Fruit fly (Drosophila melanogaster) whole organism, embryonic: ENCODE measurements around the gene CG7519.
A peak's percentile ranks its signal among the peaks of the same experiment; 100 is the strongest.

Source experiments
- Asciz ChIP-seq: fragments of 200-800 bp; sonication (Bioruptor generic); optimal IDR thresholded peaks from 2 replicates; lab custom pipeline; 2017; ENCODE audit warnings: missing biosample characterization, mild to moderate bottlenecking, missing genetic modification characterization, missing genetic modification reagents
- B-H2 ChIP-seq: fragments of 200-800 bp; sonication (Bioruptor generic); optimal IDR thresholded peaks from 2 replicates; lab custom pipeline; 2018; ENCODE audit warnings: missing biosample characterization, mild to moderate bottlenecking, missing genetic modification characterization
- Bgb ChIP-seq: fragments of 200-800 bp; sonication (Bioruptor generic); IDR thresholded peaks from 2 replicates; pipeline ENCODE4 v1.3.6; 2022; ENCODE audit warnings: missing biosample characterization, missing genetic modification characterization; ENCODE audit not compliant: partially characterized antibody
- CG10147 ChIP-seq: fragments of 200-800 bp; sonication (Bioruptor generic); optimal IDR thresholded peaks from 2 replicates; lab custom pipeline; 2019; ENCODE audit warnings: missing biosample characterization, mild to moderate bottlenecking, missing genetic modification characterization, moderate library complexity
- CG10462 ChIP-seq: fragments of 200-800 bp; sonication (Bioruptor generic); optimal IDR thresholded peaks from 2 replicates; lab custom pipeline; 2016; ENCODE audit warnings: missing biosample characterization, missing genetic modification characterization
- CG12299 ChIP-seq: fragments of 200-800 bp; sonication (Bioruptor generic); optimal IDR thresholded peaks from 2 replicates; lab custom pipeline; 2018; ENCODE audit warnings: missing biosample characterization, mild to moderate bottlenecking, missing genetic modification characterization
- CG12391 ChIP-seq: fragments of 200-800 bp; sonication (Bioruptor generic); optimal IDR thresholded peaks from 3 replicates; lab custom pipeline; 2018; ENCODE audit warnings: missing biosample characterization, mild to moderate bottlenecking, missing genetic modification characterization, moderate library complexity
- CG14710 ChIP-seq: fragments of 200-800 bp; sonication (Bioruptor generic); optimal IDR thresholded peaks from 3 replicates; lab custom pipeline; 2019; ENCODE audit warnings: missing biosample characterization, mild to moderate bottlenecking, missing genetic modification characterization, moderate library complexity
- CG14965 ChIP-seq: fragments of 200-800 bp; sonication (Bioruptor generic); optimal IDR thresholded peaks from 2 replicates; lab custom pipeline; 2016; ENCODE audit warnings: missing biosample characterization, missing genetic modification characterization, borderline replicate concordance
- CG15601 ChIP-seq: fragments of 200-800 bp; sonication (Bioruptor generic); optimal IDR thresholded peaks from 3 replicates; lab custom pipeline; 2019; ENCODE audit warnings: missing biosample characterization, mild to moderate bottlenecking, missing genetic modification characterization, moderate library complexity
- CG16815 ChIP-seq: fragments of 200-800 bp; sonication (Bioruptor generic); optimal IDR thresholded peaks from 3 replicates; lab custom pipeline; 2017; ENCODE audit warnings: missing biosample characterization, mild to moderate bottlenecking, missing genetic modification characterization
- CG17359 ChIP-seq: fragments of 200-800 bp; sonication (Bioruptor generic); optimal IDR thresholded peaks from 3 replicates; lab custom pipeline; 2018; ENCODE audit warnings: missing biosample characterization, mild to moderate bottlenecking, missing genetic modification characterization, moderate library complexity
- CG17829 ChIP-seq: fragments of 200-800 bp; optimal IDR thresholded peaks from 2 replicates; lab custom pipeline; 2019; ENCODE audit warnings: missing biosample characterization, mild to moderate bottlenecking, missing genetic modification characterization, moderate library complexity
- CG18764 ChIP-seq: fragments of 200-800 bp; sonication (Bioruptor generic); optimal IDR thresholded peaks from 3 replicates; lab custom pipeline; 2016; ENCODE audit warnings: missing biosample characterization, missing genetic modification characterization
- CG2199 ChIP-seq: fragments of 200-800 bp; sonication (Bioruptor generic); IDR thresholded peaks from 3 replicates; pipeline ENCODE4 v1.3.6; 2022; ENCODE audit warnings: missing biosample characterization, missing genetic modification characterization
- CG3163 ChIP-seq: fragments of 200-800 bp; sonication (Bioruptor generic); optimal IDR thresholded peaks from 3 replicates; lab custom pipeline; 2016; ENCODE audit warnings: missing biosample characterization, missing genetic modification characterization
- CG6683 ChIP-seq: fragments of 200-800 bp; sonication (Bioruptor generic); optimal IDR thresholded peaks from 2 replicates; lab custom pipeline; 2017; ENCODE audit warnings: missing biosample characterization, mild to moderate bottlenecking, missing genetic modification characterization, missing genetic modification reagents
- CG6689 ChIP-seq: fragments of 200-800 bp; sonication (Bioruptor generic); IDR thresholded peaks from 2 replicates; pipeline ENCODE4 v1.3.6; 2022; ENCODE audit warnings: missing biosample characterization, missing genetic modification characterization
- CG7556 ChIP-seq: fragments of 200-800 bp; sonication (Bioruptor generic); optimal IDR thresholded peaks from 2 replicates; lab custom pipeline; 2017; ENCODE audit warnings: missing biosample characterization, mild to moderate bottlenecking, missing genetic modification characterization
- CG8290 ChIP-seq, 3 experiments: fragments of 200-800 bp; sonication (Bioruptor generic); optimal IDR thresholded peaks; 2 replicates each; lab custom pipeline; 2016 to 2019; ENCODE audit warnings: missing biosample characterization in 3 of 3, missing genetic modification characterization in 3 of 3, mild to moderate bottlenecking in 2 of 3, moderate library complexity in 1 of 3
- D19A ChIP-seq: fragments of 200-800 bp; optimal IDR thresholded peaks from 3 replicates; lab custom pipeline; 2019; ENCODE audit warnings: missing biosample characterization, mild to moderate bottlenecking, missing genetic modification characterization, moderate library complexity
- Deaf1 ChIP-seq: fragments of 200-800 bp; optimal IDR thresholded peaks from 3 replicates; lab custom pipeline; 2019; ENCODE audit warnings: missing biosample characterization, mild to moderate bottlenecking, missing genetic modification characterization, moderate library complexity
- Doc3 ChIP-seq: fragments of 200-800 bp; sonication (Bioruptor generic); IDR thresholded peaks from 3 replicates; pipeline ENCODE4 v1.3.6; 2022; ENCODE audit warnings: missing biosample characterization, missing genetic modification characterization; ENCODE audit not compliant: partially characterized antibody
- E2f2 ChIP-seq: fragments of 200-800 bp; sonication (Bioruptor generic); IDR thresholded peaks from 2 replicates; pipeline ENCODE4 v1.3.6; 2022; ENCODE audit warnings: missing biosample characterization, missing genetic modification characterization
- H2.0 ChIP-seq: fragments of 200-800 bp; sonication (Bioruptor generic); IDR thresholded peaks from 2 replicates; pipeline ENCODE4 v1.3.6; 2022; ENCODE audit warnings: missing biosample characterization, missing genetic modification characterization
- HLH54F ChIP-seq: fragments of 200-800 bp; sonication (Bioruptor generic); optimal IDR thresholded peaks from 3 replicates; lab custom pipeline; 2016; ENCODE audit warnings: missing biosample characterization, missing genetic modification characterization
- Jarid2 ChIP-seq: fragments of 200-800 bp; sonication (Bioruptor generic); optimal IDR thresholded peaks from 3 replicates; lab custom pipeline; 2017; ENCODE audit warnings: mild to moderate bottlenecking, missing biosample characterization, missing genetic modification reagents, missing genetic modification characterization
- Lhr ChIP-seq: fragments of 200-800 bp; sonication (Bioruptor generic); optimal IDR thresholded peaks from 3 replicates; lab custom pipeline; 2017; ENCODE audit warnings: mild to moderate bottlenecking, missing biosample characterization, missing genetic modification reagents, missing genetic modification characterization
- Rfx ChIP-seq: fragments of 200-800 bp; sonication (Bioruptor generic); IDR thresholded peaks from 2 replicates; pipeline ENCODE4 v1.3.6; 2022; ENCODE audit warnings: missing biosample characterization, missing genetic modification characterization
- Six4 ChIP-seq: fragments of 200-800 bp; sonication (Bioruptor generic); optimal IDR thresholded peaks from 2 replicates; lab custom pipeline; 2016; ENCODE audit warnings: missing biosample characterization, missing genetic modification characterization
- Sox100B ChIP-seq: fragments of 200-800 bp; sonication (Bioruptor generic); optimal IDR thresholded peaks from 3 replicates; lab custom pipeline; 2018; ENCODE audit warnings: missing biosample characterization, mild to moderate bottlenecking, missing genetic modification characterization
- ab ChIP-seq: fragments of 200-800 bp; sonication (Bioruptor generic); optimal IDR thresholded peaks from 2 replicates; lab custom pipeline; 2016; ENCODE audit warnings: missing biosample characterization, missing genetic modification characterization
- br ChIP-seq: fragments of >200 bp; optimal IDR thresholded peaks from 2 replicates; lab custom pipeline; 2017
- dmrt11E ChIP-seq: fragments of 200-800 bp; sonication (Bioruptor generic); optimal IDR thresholded peaks from 3 replicates; lab custom pipeline; 2018; ENCODE audit warnings: missing biosample characterization, mild to moderate bottlenecking, missing genetic modification characterization, moderate library complexity
- eyg ChIP-seq: fragments of 200-800 bp; sonication (Bioruptor generic); optimal IDR thresholded peaks from 3 replicates; lab custom pipeline; 2016; ENCODE audit warnings: missing biosample characterization, missing genetic modification characterization
- fd64A ChIP-seq: fragments of 200-800 bp; sonication (Bioruptor generic); optimal IDR thresholded peaks from 3 replicates; lab custom pipeline; 2018; ENCODE audit warnings: missing biosample characterization, mild to moderate bottlenecking, missing genetic modification characterization
- fu2 ChIP-seq: fragments of 200-800 bp; sonication (Bioruptor generic); optimal IDR thresholded peaks from 2 replicates; lab custom pipeline; 2016; ENCODE audit warnings: missing biosample characterization, missing genetic modification characterization
- gcm ChIP-seq: fragments of 200-800 bp; sonication (Bioruptor generic); optimal IDR thresholded peaks from 2 replicates; lab custom pipeline; 2019; ENCODE audit warnings: missing biosample characterization, mild to moderate bottlenecking, missing genetic modification characterization, moderate library complexity
- gsb-n ChIP-seq: fragments of 200-800 bp; sonication (Bioruptor generic); optimal IDR thresholded peaks from 3 replicates; lab custom pipeline; 2018; ENCODE audit warnings: missing biosample characterization, mild to moderate bottlenecking, missing genetic modification characterization
- hbn ChIP-seq: fragments of 200-800 bp; sonication (Bioruptor generic); IDR thresholded peaks from 2 replicates; pipeline ENCODE4 v1.3.6; 2022; ENCODE audit warnings: missing biosample characterization, missing genetic modification characterization; ENCODE audit not compliant: partially characterized antibody
- jing ChIP-seq: fragments of 200-800 bp; sonication (Bioruptor generic); optimal IDR thresholded peaks from 2 replicates; lab custom pipeline; 2018; ENCODE audit warnings: missing biosample characterization, mild to moderate bottlenecking, missing genetic modification characterization
- lbe ChIP-seq: fragments of 200-800 bp; sonication (Bioruptor generic); optimal IDR thresholded peaks from 2 replicates; lab custom pipeline; 2016; ENCODE audit warnings: missing biosample characterization, mild to moderate bottlenecking, missing genetic modification characterization
- pum ChIP-seq: fragments of 200-800 bp; sonication (Bioruptor generic); optimal IDR thresholded peaks from 2 replicates; lab custom pipeline; 2016; ENCODE audit warnings: missing biosample characterization, missing genetic modification characterization
- pzg ChIP-seq: fragments of 200-800 bp; sonication (Bioruptor generic); optimal IDR thresholded peaks from 3 replicates; lab custom pipeline; 2018; ENCODE audit warnings: missing biosample characterization, mild to moderate bottlenecking, missing genetic modification characterization, moderate library complexity
- rib ChIP-seq: fragments of 200-800 bp; sonication (Bioruptor generic); IDR thresholded peaks from 2 replicates; pipeline ENCODE4 v1.3.6; 2022; ENCODE audit warnings: missing biosample characterization, missing genetic modification characterization
- sim ChIP-seq: fragments of 200-800 bp; sonication (Bioruptor generic); IDR thresholded peaks from 2 replicates; pipeline ENCODE4 v1.3.6; 2022; ENCODE audit warnings: missing biosample characterization, missing genetic modification characterization
- sob ChIP-seq: fragments of 200-800 bp; sonication (Bioruptor generic); IDR thresholded peaks from 2 replicates; pipeline ENCODE4 v1.3.6; 2022; ENCODE audit warnings: missing biosample characterization, missing genetic modification characterization
- tin ChIP-seq: fragments of 200-800 bp; sonication (Bioruptor generic); optimal IDR thresholded peaks from 3 replicates; lab custom pipeline; 2016; ENCODE audit warnings: missing biosample characterization, missing genetic modification characterization
- tna ChIP-seq: fragments of 200-800 bp; sonication (Bioruptor generic); IDR thresholded peaks from 2 replicates; pipeline ENCODE4 v1.3.6; 2022; ENCODE audit warnings: missing biosample characterization, missing genetic modification characterization; ENCODE audit not compliant: partially characterized antibody
- tup ChIP-seq: fragments of 200-800 bp; sonication (Bioruptor generic); optimal IDR thresholded peaks from 2 replicates; lab custom pipeline; 2016; ENCODE audit warnings: missing biosample characterization, mild to moderate bottlenecking, missing genetic modification characterization, moderate library complexity
- zfh1 ChIP-seq: fragments of 200-800 bp; sonication (Bioruptor generic); IDR thresholded peaks from 3 replicates; pipeline ENCODE4 v1.3.6; 2022; ENCODE audit warnings: missing biosample characterization, missing genetic modification characterization

Gene CG7519

dm6 chr3L:21462860-21463259, 30.0 kb upstream of the CG7519 start (continued):
- no peak for TF ChIP-seq Rfx (GFP tag; lab: Robert Waterston, UW)
- no peak for TF ChIP-seq tin (GFP tag; lab: Kevin White, UChicago)
- TF ChIP-seq CG6689 (GFP tag; lab: Robert Waterston, UW) = peak; percentile 15; the same call in 1 of the 2 replicates
- TF ChIP-seq Bgb (GFP tag; lab: Robert Waterston, UW) = no peak
- TF ChIP-seq CG17829 (tag; lab: Kevin White, UChicago) = peak; percentile 45
- no peak for TF ChIP-seq CG6683 (GFP tag; lab: Kevin White, UChicago)
- no peak for TF ChIP-seq sim (GFP tag; lab: Robert Waterston, UW)
- no peak for TF ChIP-seq jing (GFP tag; lab: Kevin White, UChicago)
- TF ChIP-seq CG14965 (GFP tag; lab: Kevin White, UChicago) = no peak
- no peak for TF ChIP-seq gcm (GFP tag; lab: Kevin White, UChicago)
- no peak for TF ChIP-seq CG3163
- no peak for TF ChIP-seq fu2 (GFP tag; lab: Kevin White, UChicago)
- TF ChIP-seq CG12299 (tag; lab: Kevin White, UChicago) = no peak
- TF ChIP-seq CG2199 (GFP tag; lab: Robert Waterston, UW) = no peak
- TF ChIP-seq dmrt11E = peak; percentile 70
- TF ChIP-seq Asciz (GFP tag; lab: Kevin White, UChicago) = no peak
- no peak for TF ChIP-seq H2.0 (GFP tag; lab: Robert Waterston, UW)
- peak; percentile 23 for TF ChIP-seq Jarid2
- TF ChIP-seq zfh1 = no peak
- no peak for TF ChIP-seq tup (GFP tag; lab: Kevin White, UChicago)
- peak; percentile 14 for TF ChIP-seq D19A
- TF ChIP-seq Deaf1 = no peak
- no peak for TF ChIP-seq br (lab: Kevin White, UChicago)
- peak; percentile 51 for TF ChIP-seq CG7556 (GFP tag; lab: Kevin White, UChicago)
- no peak for TF ChIP-seq CG8290 (GFP tag; optimal IDR thresholded peaks at IDR 0.05; lab: Kevin White, UChicago)
- no peak for TF ChIP-seq CG8290 (tag; optimal IDR thresholded peaks at IDR 0.05; lab: Kevin White, UChicago)
- TF ChIP-seq E2f2 (GFP tag; lab: Robert Waterston, UW) = no peak
- no peak for TF ChIP-seq pum (GFP tag; lab: Kevin White, UChicago)
- peak; percentile 28 for TF ChIP-seq CG16815 (GFP tag; lab: Kevin White, UChicago)
- TF ChIP-seq tna = no peak
- TF ChIP-seq CG10462 (GFP tag; lab: Kevin White, UChicago) = no peak
- TF ChIP-seq rib (GFP tag; lab: Robert Waterston, UW) = no peak
- TF ChIP-seq Six4 (GFP tag; lab: Kevin White, UChicago) = no peak
- TF ChIP-seq hbn (GFP tag; lab: Robert Waterston, UW) = no peak
- no peak for TF ChIP-seq pzg (GFP tag; lab: Kevin White, UChicago)
- TF ChIP-seq sob (GFP tag; lab: Robert Waterston, UW) = no peak
- TF ChIP-seq ab (GFP tag; lab: Kevin White, UChicago) = no peak
- TF ChIP-seq Lhr (GFP tag; lab: Kevin White, UChicago) = no peak
- TF ChIP-seq CG15601 = peak; percentile 16
- no peak for TF ChIP-seq CG10147 (GFP tag; lab: Kevin White, UChicago)
- no peak for TF ChIP-seq gsb-n
- no peak for TF ChIP-seq CG18764 (GFP tag; lab: Kevin White, UChicago)
- TF ChIP-seq HLH54F = no peak
- TF ChIP-seq eyg (GFP tag; lab: Kevin White, UChicago) = no peak
- peak; percentile 59 for TF ChIP-seq CG14710 (tag; lab: Kevin White, UChicago)
- TF ChIP-seq B-H2 (GFP tag; lab: Kevin White, UChicago) = no peak
- no peak for TF ChIP-seq CG17359 (tag; lab: Kevin White, UChicago)
- TF ChIP-seq fd64A (GFP tag; lab: Kevin White, UChicago) = no peak
- peak; percentile 24 for TF ChIP-seq CG12391 (tag; lab: Kevin White, UChicago)
- TF ChIP-seq Sox100B (GFP tag; lab: Kevin White, UChicago) = peak; percentile 42
- TF ChIP-seq Doc3 (GFP tag; lab: Robert Waterston, UW) = no peak
- TF ChIP-seq lbe = no peak
